Fruit fly (Drosophila melanogaster): ENCODE measurements around the gene Hpd.
A peak's percentile ranks its signal among the peaks of the same experiment; 100 is the strongest.

Hpd gene

dm6 chr3L:20444815-20445519 lies 5.3 kb upstream of the Hpd start (continued):
- TF ChIP-seq Sox15 (GFP tag; optimal IDR thresholded peaks at IDR 0.05) (peak; percentile 83), CG6163 (GFP tag; IDR thresholded peaks at IDR 0.05) (peak; percentile 95), CG6792 (GFP tag; optimal IDR thresholded peaks at IDR 0.05) (peak; percentile 89), eg (GFP tag; IDR thresholded peaks at IDR 0.05) (peak; percentile 92), CG9139 (GFP tag; optimal IDR thresholded peaks at IDR 0.05) (peak; percentile 76), CG11762 (GFP tag; optimal IDR thresholded peaks at IDR 0.05; ENCODE audit: insufficient read depth) (peak; percentile 84), CG11294 (GFP tag; IDR thresholded peaks at IDR 0.05) (peak; percentile 80), CG8632 (GFP tag; optimal IDR thresholded peaks at IDR 0.05) (peak; percentile 93), fd59A (GFP tag; optimal IDR thresholded peaks at IDR 0.05) (peak; percentile 64), CG10669 (GFP tag; optimal IDR thresholded peaks at IDR 0.05) (peak; percentile 85), CG11902 (GFP tag; optimal IDR thresholded peaks at IDR 0.05) (peak; percentile 80), CG10631 (GFP tag; optimal IDR thresholded peaks at IDR 0.05) (peak; percentile 88), CG3032 (tag; optimal IDR thresholded peaks at IDR 0.05) (peak; percentile 73), acj6 (GFP tag; optimal IDR thresholded peaks at IDR 0.05) (peak; percentile 92), Hr38 (GFP tag; optimal IDR thresholded peaks at IDR 0.05) (no peak), CG4318 (GFP tag; optimal IDR thresholded peaks at IDR 0.05) (peak; percentile 81), vri (GFP tag; optimal IDR thresholded peaks at IDR 0.05) (peak; percentile 82), Smox (GFP tag; optimal IDR thresholded peaks at IDR 0.05) (peak; percentile 88), salr (GFP tag; optimal IDR thresholded peaks at IDR 0.05) (peak; percentile 68 to 91), lz (GFP tag; optimal IDR thresholded peaks at IDR 0.05) (peak; percentile 84), CG16779 (tag; optimal IDR thresholded peaks at IDR 0.05) (peak; percentile 80), Hr39 (GFP tag; optimal IDR thresholded peaks at IDR 0.05) (peak; percentile 81), CG3919 (GFP tag; optimal IDR thresholded peaks at IDR 0.05) (peak; percentile 94), CG6808 (GFP tag; optimal IDR thresholded peaks at IDR 0.05) (peak; percentile 76), achi (GFP tag; optimal IDR thresholded peaks at IDR 0.05) (peak; percentile 92), CG32006 (GFP tag; optimal IDR thresholded peaks at IDR 0.05) (peak; percentile 91)

dm6 chr3L:20442674-20443313 lies 3.1 kb upstream of the Hpd start:
- TF ChIP-seq Ets21C (GFP tag; optimal IDR thresholded peaks at IDR 0.05) (no peak), Eip78C (GFP tag) (peak; percentile 38)

dm6 chr3L:20441632-20442469 lies 2.2 kb upstream of the Hpd start, which contains the start of gene CG5910:
TSS of gene CG5910 (plus strand) at chr3L:20442419.
- TF ChIP-seq achi (GFP tag; optimal IDR thresholded peaks at IDR 0.05) (no peak), ss (GFP tag; optimal IDR thresholded peaks at IDR 0.05) (no peak), fd59A (GFP tag; optimal IDR thresholded peaks at IDR 0.05) (peak; percentile 64), CG11762 (GFP tag; optimal IDR thresholded peaks at IDR 0.05; ENCODE audit: insufficient read depth) (peak; percentile 41), CG6163 (GFP tag; IDR thresholded peaks at IDR 0.05) (peak; percentile 61; the same call in 1 of the 3 replicates), Sox15 (GFP tag; optimal IDR thresholded peaks at IDR 0.05) (peak; percentile 40), Hr4 (GFP tag; optimal IDR thresholded peaks at IDR 0.05) (no peak), fkh (GFP tag; optimal IDR thresholded peaks at IDR 0.05) (peak; percentile 44), CG6808 (GFP tag; optimal IDR thresholded peaks at IDR 0.05) (no peak), CG32006 (GFP tag; optimal IDR thresholded peaks at IDR 0.05) (no peak), salr (GFP tag; optimal IDR thresholded peaks at IDR 0.05) (no peak), CG11902 (GFP tag; optimal IDR thresholded peaks at IDR 0.05) (peak; percentile 37), Hr39 (GFP tag; optimal IDR thresholded peaks at IDR 0.05) (no peak), fd85E (GFP tag; optimal IDR thresholded peaks at IDR 0.05) (no peak), pdm3 (GFP tag; optimal IDR thresholded peaks at IDR 0.05) (no peak), Lpt (GFP tag; optimal IDR thresholded peaks at IDR 0.05) (peak; percentile 52), CG34406 (GFP tag; optimal IDR thresholded peaks at IDR 0.05) (peak; percentile 75), Gug (GFP tag; IDR thresholded peaks at IDR 0.05) (no peak), CG6854 (GFP tag; optimal IDR thresholded peaks at IDR 0.05) (peak; percentile 57), Ets21C (GFP tag; optimal IDR thresholded peaks at IDR 0.05) (no peak), CG15336 (GFP tag; IDR thresholded peaks at IDR 0.05) (peak; percentile 61), CG6276 (GFP tag; optimal IDR thresholded peaks at IDR 0.05) (no peak), lz (GFP tag; optimal IDR thresholded peaks at IDR 0.05) (peak; percentile 37), Ets96B (tag; optimal IDR thresholded peaks at IDR 0.05) (peak; percentile 89), acj6 (GFP tag; optimal IDR thresholded peaks at IDR 0.05) (peak; percentile 76), dsx (GFP tag; optimal IDR thresholded peaks at IDR 0.05; ENCODE audit: poor library complexity, severe bottlenecking) (peak; percentile 82), Eip78C (GFP tag) (peak; percentile 89), esn (GFP tag; optimal IDR thresholded peaks at IDR 0.05) (peak; percentile 63)

Data from whole organism, prepupa.